Worm (Caenorhabditis elegans) whole organism, L3 larva: ENCODE data around the gene pmpl-1.

Source experiments
- R02D3.7 ChIP-seq: fragments of 150-350 bp; optimal IDR thresholded peaks from 2 replicates; lab custom pipeline; 2014; ENCODE audit warnings: missing biosample characterization, missing genetic modification characterization
- ZK546.5 ChIP-seq: sonication (generic microtip); optimal IDR thresholded peaks from 2 replicates; lab custom pipeline; 2017; ENCODE audit warnings: missing biosample characterization, missing genetic modification characterization
- aly-2 ChIP-seq: fragments of 150-350 bp; optimal IDR thresholded peaks from 2 replicates; lab custom pipeline; 2014; ENCODE audit warnings: missing biosample characterization, missing genetic modification characterization
- ama-1 ChIP-seq: fragments of 150-350 bp; optimal IDR thresholded peaks from 2 replicates; lab custom pipeline; 2018
- ceh-16 ChIP-seq: sonication (generic microtip); optimal IDR thresholded peaks from 2 replicates; lab custom pipeline; 2017; ENCODE audit warnings: missing biosample characterization, missing genetic modification characterization
- ceh-82 ChIP-seq: fragments of 150-350 bp; optimal IDR thresholded peaks from 2 replicates; lab custom pipeline; 2014; ENCODE audit warnings: missing biosample characterization, missing genetic modification characterization
- ceh-9 ChIP-seq: sonication (generic microtip); optimal IDR thresholded peaks from 2 replicates; lab custom pipeline; 2018; ENCODE audit warnings: missing biosample characterization, missing genetic modification characterization
- daf-12 ChIP-seq: fragments of 150-350 bp; optimal IDR thresholded peaks from 2 replicates; lab custom pipeline; 2014; ENCODE audit warnings: missing biosample characterization, missing genetic modification reagents, missing genetic modification characterization
- egl-27 ChIP-seq: sonication (generic microtip); optimal IDR thresholded peaks from 4 replicates; lab custom pipeline; 2017; ENCODE audit warnings: missing biosample characterization, missing genetic modification reagents, missing genetic modification characterization
- egl-5 ChIP-seq: fragments of 150-350 bp; optimal IDR thresholded peaks from 2 replicates; lab custom pipeline; 2017; ENCODE audit warnings: missing biosample characterization, missing genetic modification reagents, missing genetic modification characterization, inconsistent platforms
- elt-1 ChIP-seq: fragments of 150-350 bp; optimal IDR thresholded peaks from 2 replicates; lab custom pipeline; 2014; ENCODE audit warnings: missing biosample characterization, missing genetic modification characterization
- elt-2 ChIP-seq: sonication (generic microtip); optimal IDR thresholded peaks from 2 replicates; lab custom pipeline; 2016; ENCODE audit warnings: missing genetic modification reagents, mild to moderate bottlenecking, missing genetic modification characterization, missing compliant biosample characterization
- elt-3 ChIP-seq, 3 experiments: fragments of 150-350 bp in 1 of 3; sonication (generic microtip) in 2 of 3; optimal IDR thresholded peaks; 2 replicates in 2 of 3; 4 replicates in 1 of 3; lab custom pipeline; 2014 to 2017; ENCODE audit warnings: missing biosample characterization in 3 of 3, missing genetic modification characterization in 3 of 3
- eor-1 ChIP-seq, 2 experiments: fragments of 150-350 bp; optimal IDR thresholded peaks; 2 replicates each; lab custom pipeline; 2014 to 2018; ENCODE audit warnings: missing biosample characterization in 2 of 2, missing genetic modification characterization in 2 of 2
- fkh-10 ChIP-seq: sonication (generic microtip); optimal IDR thresholded peaks from 2 replicates; lab custom pipeline; 2017; ENCODE audit warnings: missing biosample characterization, missing genetic modification reagents, missing genetic modification characterization
- fos-1 ChIP-seq: fragments of 150-350 bp; optimal IDR thresholded peaks from 2 replicates; lab custom pipeline; 2014; ENCODE audit warnings: missing biosample characterization, missing genetic modification characterization
- lin-15B ChIP-seq: fragments of 150-350 bp; optimal IDR thresholded peaks from 2 replicates; lab custom pipeline; 2014; ENCODE audit warnings: missing biosample characterization, missing genetic modification characterization
- lin-39 ChIP-seq: fragments of 150-350 bp; optimal IDR thresholded peaks from 2 replicates; lab custom pipeline; 2018; ENCODE audit warnings: missing biosample characterization, missing genetic modification reagents, missing genetic modification characterization
- lsy-12 ChIP-seq: sonication (generic microtip); optimal IDR thresholded peaks from 2 replicates; lab custom pipeline; 2016; ENCODE audit warnings: mild to moderate bottlenecking, missing genetic modification characterization, missing compliant biosample characterization
- mdl-1 ChIP-seq: fragments of 150-350 bp; optimal IDR thresholded peaks from 2 replicates; lab custom pipeline; 2014; ENCODE audit warnings: missing biosample characterization, missing genetic modification characterization
- mml-1 ChIP-seq: fragments of 150-350 bp; sonication (generic microtip); optimal IDR thresholded peaks from 3 replicates; lab custom pipeline; 2014; ENCODE audit warnings: missing biosample characterization, missing genetic modification characterization
- nfya-1 ChIP-seq: sonication (generic microtip); optimal IDR thresholded peaks from 2 replicates; lab custom pipeline; 2017; ENCODE audit warnings: missing genetic modification characterization, mild to moderate bottlenecking, missing compliant biosample characterization, antibody characterized with exemption, moderate library complexity; ENCODE audit not compliant: insufficient read depth
- nhr-12 ChIP-seq: fragments of 150-350 bp; optimal IDR thresholded peaks from 2 replicates; lab custom pipeline; 2014; ENCODE audit warnings: missing biosample characterization, missing genetic modification characterization
- nhr-23 ChIP-seq: fragments of 150-350 bp; optimal IDR thresholded peaks from 2 replicates; lab custom pipeline; 2014; ENCODE audit warnings: missing biosample characterization, missing genetic modification reagents, missing genetic modification characterization
- nhr-237 ChIP-seq: fragments of 150-350 bp; optimal IDR thresholded peaks from 2 replicates; lab custom pipeline; 2014; ENCODE audit warnings: missing biosample characterization, missing genetic modification characterization
- nhr-28 ChIP-seq: fragments of 150-350 bp; optimal IDR thresholded peaks from 2 replicates; lab custom pipeline; 2014; ENCODE audit warnings: missing biosample characterization, missing genetic modification characterization
- nhr-43 ChIP-seq: sonication (generic microtip); optimal IDR thresholded peaks from 2 replicates; lab custom pipeline; 2016; ENCODE audit warnings: mild to moderate bottlenecking, missing genetic modification characterization, missing compliant biosample characterization; ENCODE audit not compliant: poor library complexity, severe bottlenecking
- nhr-76 ChIP-seq: fragments of 150-350 bp; sonication (generic microtip); optimal IDR thresholded peaks from 5 replicates; lab custom pipeline; 2014; ENCODE audit warnings: missing biosample characterization, missing genetic modification characterization
- pha-4 ChIP-seq: fragments of 150-350 bp; optimal IDR thresholded peaks from 2 replicates; lab custom pipeline; 2014; ENCODE audit warnings: missing biosample characterization, missing genetic modification reagents, missing genetic modification characterization
- pqm-1 ChIP-seq: fragments of 150-350 bp; optimal IDR thresholded peaks from 2 replicates; lab custom pipeline; 2017; ENCODE audit warnings: missing biosample characterization, missing genetic modification characterization, inconsistent platforms
- sea-2 ChIP-seq: fragments of 150-350 bp; sonication (generic microtip); optimal IDR thresholded peaks from 4 replicates; lab custom pipeline; 2014; ENCODE audit warnings: missing biosample characterization, missing genetic modification reagents, missing genetic modification characterization
- skn-1 ChIP-seq: fragments of 150-350 bp; optimal IDR thresholded peaks from 2 replicates; lab custom pipeline; 2014; ENCODE audit warnings: missing biosample characterization, missing genetic modification characterization
- snpc-4 ChIP-seq: fragments of 150-350 bp; optimal IDR thresholded peaks from 2 replicates; lab custom pipeline; 2014; ENCODE audit warnings: missing biosample characterization, missing genetic modification characterization
- tbx-2 ChIP-seq: sonication (generic microtip); optimal IDR thresholded peaks from 2 replicates; lab custom pipeline; 2016; ENCODE audit warnings: mild to moderate bottlenecking, missing genetic modification characterization, missing compliant biosample characterization
- unc-39 ChIP-seq: sonication (generic microtip); optimal IDR thresholded peaks from 4 replicates; lab custom pipeline; 2017; ENCODE audit warnings: missing biosample characterization, missing genetic modification characterization
- unc-62 ChIP-seq: fragments of 150-350 bp; sonication (generic microtip); optimal IDR thresholded peaks from 4 replicates; lab custom pipeline; 2014; ENCODE audit warnings: missing biosample characterization, missing genetic modification reagents, missing genetic modification characterization
- zag-1 ChIP-seq: fragments of 150-350 bp; optimal IDR thresholded peaks from 2 replicates; lab custom pipeline; 2014; ENCODE audit warnings: missing biosample characterization, missing genetic modification characterization
- ztf-11 ChIP-seq: fragments of 150-350 bp; optimal IDR thresholded peaks from 2 replicates; lab custom pipeline; 2014; ENCODE audit warnings: missing biosample characterization, missing genetic modification characterization
- ztf-4 ChIP-seq: fragments of 150-350 bp; optimal IDR thresholded peaks from 2 replicates; lab custom pipeline; 2014; ENCODE audit warnings: missing biosample characterization, missing genetic modification characterization

Gene pmpl-1

DNA sequence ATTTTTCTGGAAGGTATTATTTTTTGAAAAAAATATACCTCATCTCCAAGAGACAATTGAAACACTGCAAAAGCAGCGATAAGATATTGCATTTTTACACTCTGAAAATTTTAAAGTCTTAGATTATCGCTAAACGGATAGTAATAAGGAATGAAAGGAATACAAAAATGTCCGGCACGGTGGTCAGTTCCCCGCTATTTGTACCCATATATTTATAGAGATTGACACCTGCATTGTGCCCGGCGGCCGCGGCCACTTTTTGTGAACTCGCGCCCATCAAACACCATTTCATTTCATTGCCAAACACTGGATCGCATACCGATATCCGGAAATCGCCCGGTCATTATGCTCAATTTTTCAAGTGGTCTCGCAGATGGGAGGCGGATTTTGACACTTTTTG lies 4.9 kb downstream of the pmpl-1 start, which contains the start of gene idpp-5:
Gene idpp-5 (minus strand): TSS at position 101 of the 400 bp plus-strand sequence.
- TF ChIP-seq nfya-1 (tag; lab: Kevin White, UChicago) (no peak), pqm-1 (tag; lab: Kevin White, UChicago) (no peak), zag-1 (tag; lab: Kevin White, UChicago) (no peak), egl-5 (tag; lab: Kevin White, UChicago) (no peak)

DNA sequence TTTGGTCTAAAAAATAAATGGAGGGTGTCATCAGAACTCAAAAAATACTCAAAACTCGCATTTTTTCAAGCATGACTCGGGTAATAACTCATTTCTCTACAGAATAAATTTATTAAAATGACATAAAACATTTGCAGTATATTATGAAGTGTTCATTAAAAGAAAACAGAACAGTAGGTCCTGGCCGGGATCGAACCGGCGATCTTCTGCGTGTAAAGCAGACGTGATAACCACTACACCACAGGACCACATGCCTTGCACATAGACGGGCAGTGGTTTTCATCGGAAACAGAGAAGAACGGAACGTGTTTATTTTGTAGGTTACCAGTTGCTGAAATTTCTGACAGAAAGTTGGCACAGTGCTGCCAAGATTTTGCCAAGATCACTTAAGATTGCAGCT lies 5.6 kb downstream of the pmpl-1 start:
- TF ChIP-seq nhr-43 (peak; percentile 28), aly-2 (no peak), pha-4 (peak; percentile 2)

DNA sequence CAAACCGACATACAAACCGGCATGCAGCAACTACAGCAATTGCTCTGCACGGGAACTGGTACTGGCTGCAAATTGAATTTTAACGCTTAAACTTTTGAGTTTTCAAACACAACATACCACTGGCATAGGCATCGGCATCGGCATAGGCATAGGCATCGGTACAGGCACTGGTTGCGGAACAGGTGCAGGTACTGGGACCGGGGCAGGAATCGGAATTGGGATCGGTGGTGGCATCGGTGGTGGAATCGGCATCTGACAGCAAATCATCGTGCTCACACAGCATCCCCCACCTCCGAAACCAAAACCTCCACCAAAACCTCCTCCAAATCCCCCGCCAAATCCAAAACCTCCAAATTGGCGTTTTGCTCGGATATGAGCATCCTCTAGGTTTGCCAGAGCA lies 6.3 kb downstream of the pmpl-1 start:
- TF ChIP-seq nhr-43 (no peak), pqm-1 (tag; lab: Kevin White, UChicago) (no peak), ztf-11 (no peak), ZK546.5 (no peak), lsy-12 (tag; lab: Kevin White, UChicago) (no peak), ceh-16 (no peak), elt-2 (tag; lab: Kevin White, UChicago) (no peak), eor-1 (tag; optimal IDR thresholded peaks at IDR 0.05; lab: Kevin White, UChicago) (no peak), snpc-4 (tag; lab: Kevin White, UChicago) (no peak), ztf-4 (tag; lab: Kevin White, UChicago) (no peak), unc-39 (tag; lab: Kevin White, UChicago) (no peak), nhr-23 (tag; lab: Kevin White, UChicago) (no peak), ama-1 (lab: Kevin White, UChicago) (no peak), pha-4 (no peak), tbx-2 (tag; lab: Kevin White, UChicago) (no peak), elt-3 (tag; optimal IDR thresholded peaks at IDR 0.05; lab: Kevin White, UChicago) (no peak), fos-1 (tag; lab: Kevin White, UChicago) (no peak), fkh-10 (GFP tag; lab: Kevin White, UChicago) (no peak), ceh-82 (tag; lab: Kevin White, UChicago) (no peak), aly-2 (no peak)

DNA sequence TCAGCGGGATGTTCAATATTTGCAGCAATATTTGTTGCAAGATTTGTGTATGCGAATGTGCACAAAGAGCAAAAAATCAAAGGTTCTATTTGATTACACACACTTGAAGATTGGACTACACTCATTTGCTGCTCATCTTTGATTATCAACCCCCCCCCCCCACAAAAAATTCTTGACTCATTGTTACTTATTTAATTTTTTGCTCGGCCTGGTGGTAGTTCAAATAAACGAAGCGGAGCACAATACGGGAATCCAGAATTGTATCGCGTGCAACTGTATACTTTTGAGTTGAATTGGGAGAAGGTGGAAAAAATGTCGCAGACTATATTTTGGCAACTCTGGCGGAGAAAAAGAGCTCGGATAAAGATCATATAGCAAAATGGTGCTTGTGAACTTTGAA lies 7.8 kb downstream of the pmpl-1 start, which contains the start of gene F35A5.5:
Gene F35A5.5 (minus strand): TSS at position 101 of the 400 bp plus-strand sequence.
- no peak for TF ChIP-seq tbx-2 (tag; lab: Kevin White, UChicago)
- no peak for TF ChIP-seq nhr-237
- no peak for TF ChIP-seq eor-1 (tag; optimal IDR thresholded peaks at IDR 0.05; lab: Kevin White, UChicago)
- no peak for TF ChIP-seq nhr-12 (tag; lab: Kevin White, UChicago)
- TF ChIP-seq skn-1 (tag; lab: Kevin White, UChicago) = no peak
- TF ChIP-seq elt-2 (tag; lab: Kevin White, UChicago) = no peak
- no peak for TF ChIP-seq pha-4
- no peak for TF ChIP-seq mml-1 (tag; lab: Kevin White, UChicago)
- TF ChIP-seq ceh-9 (tag; lab: Kevin White, UChicago) = no peak
- TF ChIP-seq lin-39 (tag; lab: Kevin White, UChicago) = no peak
- no peak for TF ChIP-seq ama-1 (lab: Kevin White, UChicago)
- no peak for TF ChIP-seq nfya-1 (tag; lab: Kevin White, UChicago)
- TF ChIP-seq mdl-1 (tag; lab: Kevin White, UChicago) = no peak
- TF ChIP-seq lsy-12 (tag; lab: Kevin White, UChicago) = no peak
- TF ChIP-seq sea-2 (GFP tag; lab: Kevin White, UChicago) = no peak
- no peak for TF ChIP-seq ztf-4 (tag; lab: Kevin White, UChicago)
- TF ChIP-seq unc-62 (GFP tag; lab: Kevin White, UChicago) = no peak
- no peak for TF ChIP-seq snpc-4 (tag; lab: Kevin White, UChicago)
- no peak for TF ChIP-seq ceh-16

DNA sequence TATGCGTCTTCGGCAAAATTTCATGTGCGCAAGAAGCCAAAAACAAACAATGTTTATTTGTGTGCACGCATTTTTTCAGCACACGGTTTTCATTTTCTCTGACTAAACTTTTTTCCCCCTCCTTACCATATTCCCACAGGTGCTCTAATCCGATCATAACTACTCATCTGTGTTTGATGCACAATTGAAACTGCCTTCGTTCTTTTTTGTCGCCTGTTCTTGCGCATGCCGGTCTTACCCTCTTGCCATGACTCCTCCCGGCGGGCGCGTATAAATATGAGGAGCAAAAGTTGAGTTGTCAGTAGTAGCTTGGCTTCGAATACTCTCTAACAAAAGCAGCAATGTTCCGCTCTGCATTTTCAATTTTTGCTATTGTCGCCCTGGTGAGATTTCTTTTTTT lies 10.1 kb downstream of the pmpl-1 start, which contains the start of gene abu-10:
Gene abu-10 (plus strand): TSS at position 301 of the 400 bp plus-strand sequence.
- TF ChIP-seq pha-4 (no peak), ama-1 (lab: Kevin White, UChicago) (no peak), ztf-11 (no peak), fkh-10 (GFP tag; lab: Kevin White, UChicago) (no peak), nhr-43 (no peak), nhr-28 (tag; lab: Kevin White, UChicago) (no peak), daf-12 (tag; lab: Kevin White, UChicago) (no peak), lin-15B (tag; lab: Kevin White, UChicago) (no peak), egl-27 (tag; lab: Kevin White, UChicago) (no peak), nhr-237 (no peak), nhr-76 (tag; lab: Kevin White, UChicago) (no peak), elt-2 (tag; lab: Kevin White, UChicago) (no peak), mdl-1 (tag; lab: Kevin White, UChicago) (no peak), R02D3.7 (tag; lab: Kevin White, UChicago) (no peak), snpc-4 (tag; lab: Kevin White, UChicago) (no peak), lin-39 (tag; lab: Kevin White, UChicago) (no peak), elt-1 (no peak), eor-1 (tag; optimal IDR thresholded peaks at IDR 0.05; lab: Kevin White, UChicago) (no peak), ceh-16 (no peak)
